Worm (Caenorhabditis elegans) whole organism, L4 larva: Measurements from ENCODE around the gene sod-3.
A peak's percentile ranks its signal among the peaks of the same experiment; 100 is the strongest.

Experiments
- D1046.2 ChIP-seq: fragments of 200-800 bp; sonication (Bioruptor generic); IDR thresholded peaks from 2 replicates; pipeline ENCODE4 v1.3.6; 2022; ENCODE audit warnings: missing genetic modification characterization, missing compliant biosample characterization
- F10B5.3 ChIP-seq: sonication (generic microtip); optimal IDR thresholded peaks from 2 replicates; lab custom pipeline; 2016; ENCODE audit warnings: mild to moderate bottlenecking, missing genetic modification characterization, missing compliant biosample characterization
- F26F4.8 ChIP-seq: fragments of 200-800 bp; sonication (Bioruptor generic); conservative IDR thresholded peaks from 2 replicates; pipeline ENCODE4 v1.3.6; 2022; ENCODE audit warnings: missing genetic modification characterization, missing compliant biosample characterization
- F49E8.2 ChIP-seq: sonication (generic microtip); optimal IDR thresholded peaks from 2 replicates; lab custom pipeline; 2016; ENCODE audit warnings: missing compliant biosample characterization, mild to moderate bottlenecking, missing genetic modification characterization, borderline replicate concordance
- R02D3.7 ChIP-seq: fragments of 150-350 bp; sonication (generic microtip); optimal IDR thresholded peaks from 3 replicates; lab custom pipeline; 2014; ENCODE audit warnings: missing biosample characterization, missing genetic modification characterization
- T20F7.1 ChIP-seq: fragments of 200-800 bp; sonication (Bioruptor generic); optimal IDR thresholded peaks from 2 replicates; lab custom pipeline; 2018; ENCODE audit warnings: mild to moderate bottlenecking, missing genetic modification characterization, missing compliant biosample characterization
- T26A8.4 ChIP-seq: fragments of 200-800 bp; sonication (Bioruptor generic); IDR thresholded peaks from 2 replicates; pipeline ENCODE4 v1.3.6; 2022; ENCODE audit warnings: missing genetic modification characterization, missing compliant biosample characterization
- aha-1 ChIP-seq: fragments of 150-350 bp; peaks from one replicate; lab custom pipeline; 2014; ENCODE audit warnings: missing biosample characterization, missing genetic modification characterization
- ceh-32 ChIP-seq: sonication (generic microtip); optimal IDR thresholded peaks from 2 replicates; lab custom pipeline; 2016; ENCODE audit warnings: mild to moderate bottlenecking, missing genetic modification characterization, missing compliant biosample characterization; ENCODE audit not compliant: poor library complexity
- ceh-44 ChIP-seq: fragments of 200-800 bp; sonication (Bioruptor generic); IDR thresholded peaks from 2 replicates; pipeline ENCODE4 v1.3.6; 2022; ENCODE audit warnings: missing genetic modification reagents, missing genetic modification characterization, missing compliant biosample characterization
- ceh-82 ChIP-seq: sonication (generic microtip); optimal IDR thresholded peaks from 2 replicates; lab custom pipeline; 2017; ENCODE audit warnings: missing biosample characterization, missing genetic modification characterization
- ces-1 ChIP-seq: fragments of 150-350 bp; sonication (generic microtip); optimal IDR thresholded peaks from 4 replicates; lab custom pipeline; 2014; ENCODE audit warnings: missing biosample characterization, missing genetic modification reagents, missing genetic modification characterization
- daf-12 ChIP-seq: fragments of 150-350 bp; optimal IDR thresholded peaks from 2 replicates; lab custom pipeline; 2014; ENCODE audit warnings: missing biosample characterization, missing genetic modification reagents, missing genetic modification characterization
- daf-16 ChIP-seq, 3 experiments: sonication (generic microtip); optimal IDR thresholded peaks; 2 replicates each; lab custom pipeline; 2016 to 2017; ENCODE audit warnings: missing genetic modification characterization in 3 of 3, missing genetic modification reagents in 3 of 3, mild to moderate bottlenecking in 2 of 3, missing compliant biosample characterization in 2 of 3, missing biosample characterization in 1 of 3, moderate library complexity in 1 of 3
- dmd-6 ChIP-seq: fragments of 200-800 bp; sonication (Bioruptor generic); IDR thresholded peaks from 2 replicates; pipeline ENCODE4 v1.3.6; 2022; ENCODE audit warnings: missing genetic modification reagents, missing genetic modification characterization, missing compliant biosample characterization
- dmd-8 ChIP-seq: fragments of 200-800 bp; sonication (Bioruptor generic); IDR thresholded peaks from 2 replicates; pipeline ENCODE4 v1.3.6; 2022; ENCODE audit warnings: missing genetic modification characterization, missing compliant biosample characterization
- duxl-1 ChIP-seq: sonication (generic microtip); optimal IDR thresholded peaks from 2 replicates; lab custom pipeline; 2016; ENCODE audit warnings: mild to moderate bottlenecking, missing genetic modification characterization, moderate library complexity, missing compliant biosample characterization; ENCODE audit not compliant: poor library complexity
- dve-1 ChIP-seq: sonication (generic microtip); optimal IDR thresholded peaks from 2 replicates; lab custom pipeline; 2017; ENCODE audit warnings: antibody characterized with exemption, mild to moderate bottlenecking, missing genetic modification characterization, missing compliant biosample characterization; ENCODE audit not compliant: insufficient read depth
- gei-8 ChIP-seq: fragments of 200-800 bp; sonication (Bioruptor generic); optimal IDR thresholded peaks from 2 replicates; lab custom pipeline; 2018; ENCODE audit warnings: mild to moderate bottlenecking, missing genetic modification characterization, missing compliant biosample characterization
- hif-1 ChIP-seq, 2 experiments: sonication (generic microtip); optimal IDR thresholded peaks; 2 replicates each; lab custom pipeline; 2016 to 2017; ENCODE audit warnings: missing compliant biosample characterization in 2 of 2, missing genetic modification characterization in 2 of 2, missing genetic modification reagents in 2 of 2, missing genotype in 2 of 2, mild to moderate bottlenecking in 1 of 2
- hlh-11 ChIP-seq: fragments of 200-800 bp; sonication (Bioruptor generic); optimal IDR thresholded peaks from 2 replicates; lab custom pipeline; 2018; ENCODE audit warnings: mild to moderate bottlenecking, missing genetic modification characterization, missing compliant biosample characterization
- hlh-30 ChIP-seq: sonication (generic microtip); optimal IDR thresholded peaks from 2 replicates; lab custom pipeline; 2017; ENCODE audit warnings: antibody characterized with exemption, mild to moderate bottlenecking, missing genetic modification characterization, missing compliant biosample characterization; ENCODE audit not compliant: insufficient read depth
- lin-13 ChIP-seq: fragments of 150-350 bp; optimal IDR thresholded peaks from 2 replicates; lab custom pipeline; 2014; ENCODE audit warnings: missing biosample characterization, missing genetic modification reagents, missing genetic modification characterization
- lin-38 ChIP-seq: fragments of 200-800 bp; sonication (Bioruptor generic); IDR thresholded peaks from 2 replicates; pipeline ENCODE4 v1.3.6; 2022; ENCODE audit warnings: missing genetic modification reagents, missing genetic modification characterization, missing compliant biosample characterization
- lsy-2 ChIP-seq, 2 experiments: fragments of 150-350 bp in 1 of 2; sonication (generic microtip) in 1 of 2; optimal IDR thresholded peaks; 2 replicates each; lab custom pipeline; 2014 to 2017; ENCODE audit warnings: missing biosample characterization in 2 of 2, missing genetic modification characterization in 2 of 2
- madf-9 ChIP-seq: fragments of 200-800 bp; sonication (Bioruptor generic); conservative IDR thresholded peaks from 2 replicates; pipeline ENCODE4 v1.3.6; 2022; ENCODE audit warnings: missing genetic modification reagents, missing genetic modification characterization, missing compliant biosample characterization
- mdl-1 ChIP-seq, 2 experiments: fragments of 150-350 bp in 1 of 2; sonication (generic microtip) in 1 of 2; optimal IDR thresholded peaks; 2 replicates each; lab custom pipeline; 2014 to 2017; ENCODE audit warnings: missing biosample characterization in 2 of 2, missing genetic modification characterization in 2 of 2
- mep-1 ChIP-seq: fragments of 150-350 bp; sonication (generic microtip); optimal IDR thresholded peaks from 3 replicates; lab custom pipeline; 2014; ENCODE audit warnings: missing biosample characterization, missing genetic modification characterization
- mxl-3 ChIP-seq: fragments of 200-800 bp; sonication (Bioruptor generic); optimal IDR thresholded peaks from 2 replicates; lab custom pipeline; 2018; ENCODE audit warnings: mild to moderate bottlenecking, missing genetic modification characterization, missing compliant biosample characterization
- nhr-102 ChIP-seq: sonication (generic microtip); optimal IDR thresholded peaks from 2 replicates; lab custom pipeline; 2016; ENCODE audit warnings: mild to moderate bottlenecking, missing genetic modification characterization, moderate library complexity, missing compliant biosample characterization
- nhr-111 ChIP-seq: fragments of 200-800 bp; sonication (Bioruptor generic); optimal IDR thresholded peaks from 2 replicates; lab custom pipeline; 2018; ENCODE audit warnings: mild to moderate bottlenecking, missing genetic modification characterization, missing compliant biosample characterization
- nhr-25 ChIP-seq: sonication (generic microtip); optimal IDR thresholded peaks from 2 replicates; lab custom pipeline; 2017; ENCODE audit warnings: missing genetic modification characterization, mild to moderate bottlenecking, missing compliant biosample characterization, antibody characterized with exemption, moderate library complexity, borderline replicate concordance; ENCODE audit not compliant: insufficient read depth
- nhr-48 ChIP-seq: sonication (generic microtip); optimal IDR thresholded peaks from 2 replicates; lab custom pipeline; 2016; ENCODE audit warnings: mild to moderate bottlenecking, missing genetic modification characterization, missing compliant biosample characterization
- nhr-6 ChIP-seq: fragments of 150-350 bp; optimal IDR thresholded peaks from 2 replicates; lab custom pipeline; 2014; ENCODE audit warnings: missing biosample characterization, missing genetic modification characterization
- nhr-77 ChIP-seq: fragments of 150-350 bp; optimal IDR thresholded peaks from 2 replicates; lab custom pipeline; 2014; ENCODE audit warnings: missing biosample characterization, missing genetic modification characterization
- pqm-1 ChIP-seq: sonication (generic microtip); optimal IDR thresholded peaks from 2 replicates; lab custom pipeline; 2017; ENCODE audit warnings: missing biosample characterization, missing genetic modification characterization
- sdz-12 ChIP-seq: fragments of 200-800 bp; sonication (Bioruptor generic); optimal IDR thresholded peaks from 2 replicates; lab custom pipeline; 2018; ENCODE audit warnings: mild to moderate bottlenecking, missing genetic modification characterization, missing compliant biosample characterization
- skn-1 ChIP-seq: fragments of 150-350 bp; optimal IDR thresholded peaks from 2 replicates; lab custom pipeline; 2014; ENCODE audit warnings: missing biosample characterization, missing genetic modification characterization
- snpc-4 ChIP-seq: fragments of 150-350 bp; optimal IDR thresholded peaks from 2 replicates; lab custom pipeline; 2014; ENCODE audit warnings: missing biosample characterization, missing genetic modification characterization
- spr-3 ChIP-seq: fragments of 200-800 bp; sonication (Bioruptor generic); optimal IDR thresholded peaks from 2 replicates; lab custom pipeline; 2018; ENCODE audit warnings: mild to moderate bottlenecking, missing genetic modification characterization, missing compliant biosample characterization
- unc-62 ChIP-seq, 3 experiments: fragments of 150-350 bp in 1 of 3; sonication (generic microtip); optimal IDR thresholded peaks in 2 of 3; peaks in 1 of 3; 1 replicate in 1 of 3; 2 replicates in 2 of 3; lab custom pipeline; 2014 to 2017; ENCODE audit warnings: missing biosample characterization in 3 of 3, missing genetic modification characterization in 3 of 3, missing genetic modification reagents in 3 of 3, missing genotype in 1 of 3
- vab-7 ChIP-seq: fragments of 200-800 bp; sonication (Bioruptor generic); IDR thresholded peaks from 2 replicates; pipeline ENCODE4 v1.3.6; 2022; ENCODE audit warnings: missing genetic modification reagents, missing genetic modification characterization, missing compliant biosample characterization
- zag-1 ChIP-seq: fragments of 150-350 bp; optimal IDR thresholded peaks from 2 replicates; lab custom pipeline; 2014; ENCODE audit warnings: missing biosample characterization, missing genetic modification characterization
- zfp-2 ChIP-seq: sonication (generic microtip); optimal IDR thresholded peaks from 2 replicates; lab custom pipeline; 2016; ENCODE audit warnings: mild to moderate bottlenecking, missing genetic modification characterization, missing compliant biosample characterization

sod-3 gene

DNA sequence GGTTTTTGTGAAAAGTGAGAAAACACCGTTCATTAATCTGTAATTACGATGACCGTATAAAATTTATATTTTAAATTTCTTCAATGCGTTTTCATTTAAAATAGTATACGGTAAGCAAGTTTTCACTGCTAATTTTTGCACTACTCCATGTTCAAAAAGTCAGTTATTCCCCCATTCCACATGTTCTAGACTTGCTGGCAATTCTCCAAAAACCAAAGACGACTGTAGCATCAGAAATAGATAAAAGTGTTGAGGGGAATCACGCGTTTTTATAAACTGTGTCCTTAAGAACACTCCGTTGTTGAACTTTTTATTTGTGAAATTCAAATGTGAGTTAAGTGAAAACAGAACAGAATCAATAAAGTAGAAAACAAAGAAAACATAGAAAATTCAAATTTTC, 43.2 kb downstream of the sod-3 start (continued):
- TF ChIP-seq nhr-77 (tag; lab: Kevin White, UChicago) (peak; percentile 56), nhr-25 (tag; lab: Kevin White, UChicago) (no peak)

DNA sequence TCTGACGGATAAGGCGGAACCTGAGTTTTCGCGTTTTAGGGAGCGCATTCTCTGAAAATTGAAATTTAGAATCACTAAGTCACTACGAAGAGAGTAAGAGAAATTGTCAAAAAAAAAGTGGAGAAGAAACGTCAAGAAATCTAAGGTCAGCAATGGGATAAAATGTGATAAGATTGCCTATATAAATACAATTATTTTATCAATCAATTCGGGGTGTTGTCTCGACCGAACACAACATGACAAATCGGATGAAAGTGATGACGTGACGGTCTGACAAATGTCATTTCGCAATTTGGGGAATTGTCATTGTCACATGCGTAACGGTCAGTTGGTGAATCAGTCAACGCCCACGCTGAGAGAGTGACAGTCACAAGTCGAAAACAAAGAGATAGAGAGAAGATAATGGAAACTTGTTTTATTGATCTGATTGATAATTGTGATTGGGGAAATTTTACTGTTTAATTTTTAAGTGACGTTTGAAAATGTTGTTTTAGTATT, 45.6 kb downstream of the sod-3 start, which contains the start of gene cnp-3:
Gene cnp-3, minus strand, starts transcription at position 51 of the 498 bp plus-strand sequence.
- TF ChIP-seq lin-38 (GFP tag; lab: Robert Waterston, UW) (no peak), lsy-2 (tag; optimal IDR thresholded peaks at IDR 0.05; lab: Kevin White, UChicago) (peak in 1 of 2 experiments; percentile 40), hlh-30 (tag; lab: Kevin White, UChicago) (peak; percentile 91), daf-16 (GFP tag; optimal IDR thresholded peaks at IDR 0.05; lab: Kevin White, UChicago) (no peak), daf-16 (tag; optimal IDR thresholded peaks at IDR 0.05; lab: Kevin White, UChicago) (peak; percentile 47), dmd-6 (GFP tag; lab: Robert Waterston, UW) (peak; percentile 45), ceh-44 (GFP tag; lab: Robert Waterston, UW) (no peak), nhr-48 (tag; lab: Kevin White, UChicago) (peak; percentile 5), pqm-1 (tag; lab: Kevin White, UChicago) (peak; percentile 2), mep-1 (peak; percentile 32), mdl-1 (tag; optimal IDR thresholded peaks at IDR 0.05; lab: Kevin White, UChicago) (peak in 1 of 2 experiments; percentile 23), hlh-11 (tag; lab: Kevin White, UChicago) (peak; percentile 81), dve-1 (tag; lab: Kevin White, UChicago) (peak; percentile 60), hif-1 (tag; optimal IDR thresholded peaks at IDR 0.05; lab: Kevin White, UChicago) (peak in 1 of 2 experiments; percentile 18), lin-13 (GFP tag; lab: Kevin White, UChicago) (peak; percentile 20), aha-1 (tag; lab: Kevin White, UChicago) (peak; percentile 31), duxl-1 (tag; lab: Kevin White, UChicago) (no peak), nhr-6 (tag; lab: Kevin White, UChicago) (peak; percentile 16), nhr-102 (tag; lab: Kevin White, UChicago) (peak; percentile 11), T20F7.1 (GFP tag; lab: Kevin White, UChicago) (no peak), mxl-3 (GFP tag; lab: Kevin White, UChicago) (peak; percentile 68), R02D3.7 (no peak), unc-62 (GFP tag; optimal IDR thresholded peaks at IDR 0.05 in 1 of 2; lab: Kevin White, UChicago) (peak in 1 of 2 experiments; percentile 61), unc-62 (tag; optimal IDR thresholded peaks at IDR 0.05; lab: Kevin White, UChicago) (no peak), spr-3 (no peak)

ce11 chrX:17139204-17139780, 46.7 kb downstream of the sod-3 start:
- TF ChIP-seq nhr-25 (tag; lab: Kevin White, UChicago) (no peak), ceh-82 (tag; lab: Kevin White, UChicago) (no peak), nhr-48 (tag; lab: Kevin White, UChicago) (peak; percentile 38), daf-16 (GFP tag; optimal IDR thresholded peaks at IDR 0.05; lab: Kevin White, UChicago) (no peak), daf-16 (tag; optimal IDR thresholded peaks at IDR 0.05; lab: Kevin White, UChicago) (peak; percentile 33), dmd-6 (GFP tag; lab: Robert Waterston, UW) (peak; percentile 61), F49E8.2 (tag; lab: Kevin White, UChicago) (no peak), gei-8 (GFP tag; lab: Kevin White, UChicago) (no peak), skn-1 (tag; lab: Kevin White, UChicago) (no peak), zag-1 (tag; lab: Kevin White, UChicago) (no peak), nhr-111 (GFP tag; lab: Kevin White, UChicago) (no peak), snpc-4 (tag; lab: Kevin White, UChicago) (no peak), T26A8.4 (GFP tag; lab: Robert Waterston, UW) (no peak), zfp-2 (tag; lab: Kevin White, UChicago) (no peak), daf-12 (tag; lab: Kevin White, UChicago) (no peak), ces-1 (GFP tag; lab: Kevin White, UChicago) (no peak), ceh-32 (tag; lab: Kevin White, UChicago) (no peak), dmd-8 (GFP tag; lab: Robert Waterston, UW) (no peak), F26F4.8 (GFP tag; lab: Robert Waterston, UW) (no peak), sdz-12 (GFP tag; lab: Kevin White, UChicago) (no peak), D1046.2 (GFP tag; lab: Robert Waterston, UW) (no peak), madf-9 (no peak), vab-7 (no peak), F10B5.3 (tag; lab: Kevin White, UChicago) (no peak)
